Fruit fly (Drosophila melanogaster) whole organism, embryonic: ENCODE data around the gene CG43168.

Source experiments
- Blimp-1 ChIP-seq: fragments of 200-800 bp; sonication (Bioruptor generic); optimal IDR thresholded peaks from 3 replicates; lab custom pipeline; 2018; ENCODE audit warnings: missing biosample characterization, missing genetic modification characterization, mild to moderate bottlenecking, moderate library complexity, missing genetic modification reagents
- CG10147 ChIP-seq: fragments of 200-800 bp; sonication (Bioruptor generic); optimal IDR thresholded peaks from 2 replicates; lab custom pipeline; 2019; ENCODE audit warnings: missing biosample characterization, mild to moderate bottlenecking, missing genetic modification characterization, moderate library complexity
- CG10321 ChIP-seq: fragments of 200-800 bp; sonication (Bioruptor generic); IDR thresholded peaks from 2 replicates; pipeline ENCODE4 v1.3.6; 2022; ENCODE audit warnings: missing biosample characterization, missing genetic modification characterization
- CG2116 ChIP-seq: fragments of 200-800 bp; sonication (Bioruptor generic); optimal IDR thresholded peaks from 3 replicates; lab custom pipeline; 2018; ENCODE audit warnings: missing biosample characterization, mild to moderate bottlenecking, missing genetic modification characterization
- CG31441 ChIP-seq: fragments of 200-800 bp; sonication (Bioruptor generic); IDR thresholded peaks from 2 replicates; pipeline ENCODE4 v1.3.6; 2022; ENCODE audit warnings: missing biosample characterization, missing genetic modification characterization
- CG34422 ChIP-seq: fragments of 200-800 bp; sonication (Bioruptor generic); IDR thresholded peaks from 3 replicates; pipeline ENCODE4 v1.3.6; 2022; ENCODE audit warnings: missing biosample characterization, missing genetic modification characterization
- CG5245 ChIP-seq: fragments of 200-800 bp; sonication (Bioruptor generic); optimal IDR thresholded peaks from 3 replicates; lab custom pipeline; 2016; ENCODE audit warnings: missing biosample characterization, missing genetic modification characterization
- CG6854 ChIP-seq: fragments of 200-800 bp; sonication (Bioruptor generic); optimal IDR thresholded peaks from 3 replicates; lab custom pipeline; 2017; ENCODE audit warnings: missing biosample characterization, mild to moderate bottlenecking, missing genetic modification characterization
- CG7786 ChIP-seq: fragments of 200-800 bp; sonication (Bioruptor generic); optimal IDR thresholded peaks from 2 replicates; lab custom pipeline; 2016; ENCODE audit warnings: missing biosample characterization, missing genetic modification characterization
- CG9876 ChIP-seq: fragments of 200-800 bp; sonication (Bioruptor generic); optimal IDR thresholded peaks from 2 replicates; lab custom pipeline; 2016; ENCODE audit warnings: missing biosample characterization, missing genetic modification characterization
- Dll ChIP-seq: fragments of 200-800 bp; sonication (Bioruptor generic); IDR thresholded peaks from 4 replicates; pipeline ENCODE4 v1.3.6; 2022; ENCODE audit warnings: missing biosample characterization, missing genetic modification characterization; ENCODE audit not compliant: partially characterized antibody
- ERR ChIP-seq: fragments of 200-800 bp; sonication (Bioruptor generic); optimal IDR thresholded peaks from 2 replicates; lab custom pipeline; 2016; ENCODE audit warnings: missing biosample characterization, missing genetic modification characterization
- H2.0 ChIP-seq: fragments of 200-800 bp; sonication (Bioruptor generic); IDR thresholded peaks from 2 replicates; pipeline ENCODE4 v1.3.6; 2022; ENCODE audit warnings: missing biosample characterization, missing genetic modification characterization
- Hr39 ChIP-seq: fragments of >200 bp; optimal IDR thresholded peaks from 2 replicates; lab custom pipeline; 2017
- Max ChIP-seq: fragments of 200-800 bp; sonication (Bioruptor generic); optimal IDR thresholded peaks from 2 replicates; lab custom pipeline; 2016; ENCODE audit warnings: missing biosample characterization, mild to moderate bottlenecking, missing genetic modification characterization
- Mes4 ChIP-seq: fragments of 200-800 bp; sonication (Bioruptor generic); optimal IDR thresholded peaks from 2 replicates; lab custom pipeline; 2016; ENCODE audit warnings: missing biosample characterization, missing genetic modification characterization
- Ptx1 ChIP-seq: fragments of 200-800 bp; sonication (Bioruptor generic); IDR thresholded peaks from 2 replicates; pipeline ENCODE4 v1.3.6; 2022; ENCODE audit warnings: missing biosample characterization, missing genetic modification characterization
- Sox100B ChIP-seq: fragments of 200-800 bp; sonication (Bioruptor generic); optimal IDR thresholded peaks from 3 replicates; lab custom pipeline; 2018; ENCODE audit warnings: missing biosample characterization, mild to moderate bottlenecking, missing genetic modification characterization
- Sry-β ChIP-seq: fragments of 200-800 bp; sonication (Bioruptor generic); optimal IDR thresholded peaks from 2 replicates; lab custom pipeline; 2018; ENCODE audit warnings: missing biosample characterization, mild to moderate bottlenecking, missing genetic modification characterization, moderate library complexity
- al ChIP-seq: fragments of 200-800 bp; sonication (Bioruptor generic); IDR thresholded peaks from 2 replicates; pipeline ENCODE4 v1.3.6; 2022; ENCODE audit warnings: missing biosample characterization, missing genetic modification characterization
- aop ChIP-seq: fragments of 200-800 bp; sonication (Bioruptor generic); IDR thresholded peaks from 2 replicates; pipeline ENCODE4 v1.3.6; 2022; ENCODE audit warnings: missing biosample characterization, missing genetic modification characterization
- ap ChIP-seq: fragments of 200-800 bp; sonication (Bioruptor generic); IDR thresholded peaks from 2 replicates; pipeline ENCODE4 v1.3.6; 2022; ENCODE audit warnings: missing biosample characterization, missing genetic modification characterization
- ase ChIP-seq: fragments of 200-800 bp; sonication (Bioruptor generic); IDR thresholded peaks from 3 replicates; pipeline ENCODE4 v1.3.6; 2022; ENCODE audit warnings: missing biosample characterization, missing genetic modification characterization
- ci ChIP-seq: fragments of 200-800 bp; sonication (Bioruptor generic); IDR thresholded peaks from 3 replicates; pipeline ENCODE4 v1.3.6; 2022; ENCODE audit warnings: missing biosample characterization, missing genetic modification characterization
- crol ChIP-seq: fragments of 200-800 bp; sonication (Bioruptor generic); IDR thresholded peaks from 2 replicates; pipeline ENCODE4 v1.3.6; 2022; ENCODE audit warnings: missing biosample characterization, missing genetic modification characterization
- ems ChIP-seq: fragments of 200-800 bp; sonication (Bioruptor generic); optimal IDR thresholded peaks from 3 replicates; lab custom pipeline; 2016; ENCODE audit warnings: missing biosample characterization, missing genetic modification characterization
- exex ChIP-seq: fragments of 200-800 bp; sonication (Bioruptor generic); optimal IDR thresholded peaks from 4 replicates; lab custom pipeline; 2018; ENCODE audit warnings: missing biosample characterization, mild to moderate bottlenecking, missing genetic modification characterization, moderate library complexity
- her ChIP-seq: fragments of 200-800 bp; sonication (Bioruptor generic); optimal IDR thresholded peaks from 2 replicates; lab custom pipeline; 2016; ENCODE audit warnings: missing biosample characterization, missing genetic modification characterization
- jumu ChIP-seq: fragments of 200-800 bp; sonication (Bioruptor generic); optimal IDR thresholded peaks from 3 replicates; lab custom pipeline; 2016; ENCODE audit warnings: missing biosample characterization, missing genetic modification characterization
- knrl ChIP-seq: fragments of 200-800 bp; sonication (Bioruptor generic); IDR thresholded peaks from 3 replicates; pipeline ENCODE4 v1.3.6; 2022; ENCODE audit warnings: missing biosample characterization, missing genetic modification characterization; ENCODE audit not compliant: partially characterized antibody
- lab ChIP-seq: fragments of 200-800 bp; sonication (Bioruptor generic); optimal IDR thresholded peaks from 3 replicates; lab custom pipeline; 2017; ENCODE audit warnings: missing biosample characterization, missing genetic modification characterization, mild to moderate bottlenecking, moderate library complexity, missing genetic modification reagents
- lov ChIP-seq, 2 experiments: fragments of 200-800 bp in 1 of 2; fragments of >200 bp in 1 of 2; sonication (Bioruptor generic) in 1 of 2; IDR thresholded peaks in 1 of 2; optimal IDR thresholded peaks in 1 of 2; 2 replicates in 1 of 2; 3 replicates in 1 of 2; pipeline versions ENCODE4 v1.3.6 to Lab custom; 2017 to 2022; ENCODE audit warnings: missing biosample characterization in 1 of 2, missing genetic modification characterization in 1 of 2
- nerfin-2 ChIP-seq: fragments of 200-800 bp; sonication (Bioruptor generic); IDR thresholded peaks from 2 replicates; pipeline ENCODE4 v1.3.6; 2022; ENCODE audit warnings: missing biosample characterization, missing genetic modification characterization; ENCODE audit not compliant: partially characterized antibody
- pb ChIP-seq: fragments of 200-800 bp; sonication (Bioruptor generic); optimal IDR thresholded peaks from 3 replicates; lab custom pipeline; 2016; ENCODE audit warnings: missing biosample characterization, missing genetic modification characterization
- peb ChIP-seq: fragments of 200-800 bp; sonication (Bioruptor generic); IDR thresholded peaks from 2 replicates; pipeline ENCODE4 v1.3.6; 2022; ENCODE audit warnings: missing biosample characterization, missing genetic modification characterization
- pita ChIP-seq: fragments of 200-800 bp; sonication (Bioruptor generic); optimal IDR thresholded peaks from 2 replicates; lab custom pipeline; 2017; ENCODE audit warnings: missing biosample characterization, mild to moderate bottlenecking, missing genetic modification characterization
- pnt ChIP-seq: fragments of 200-800 bp; sonication (Bioruptor generic); optimal IDR thresholded peaks from 3 replicates; lab custom pipeline; 2016; ENCODE audit warnings: missing biosample characterization, missing genetic modification characterization
- pros ChIP-seq: fragments of 200-800 bp; sonication (Bioruptor generic); optimal IDR thresholded peaks from 3 replicates; lab custom pipeline; 2019; ENCODE audit warnings: missing biosample characterization, mild to moderate bottlenecking, missing genetic modification characterization, moderate library complexity
- pum ChIP-seq: fragments of 200-800 bp; sonication (Bioruptor generic); optimal IDR thresholded peaks from 2 replicates; lab custom pipeline; 2016; ENCODE audit warnings: missing biosample characterization, missing genetic modification characterization
- ro ChIP-seq: fragments of 200-800 bp; sonication (Bioruptor generic); IDR thresholded peaks from 2 replicates; pipeline ENCODE4 v1.3.6; 2022; ENCODE audit warnings: missing biosample characterization, missing genetic modification characterization
- sd ChIP-seq: fragments of 200-800 bp; sonication (Bioruptor generic); optimal IDR thresholded peaks from 3 replicates; lab custom pipeline; 2018; ENCODE audit warnings: missing biosample characterization, mild to moderate bottlenecking, missing genetic modification characterization, moderate library complexity
- sens ChIP-seq: fragments of 200-800 bp; sonication (Bioruptor generic); peaks from one replicate; lab custom pipeline; 2016; ENCODE audit warnings: missing biosample characterization, missing genetic modification characterization
- sr ChIP-seq: fragments of 200-800 bp; sonication (Bioruptor generic); IDR thresholded peaks from 3 replicates; pipeline ENCODE4 v1.3.6; 2022; ENCODE audit warnings: missing biosample characterization, missing genetic modification characterization
- sug ChIP-seq: fragments of 200-800 bp; optimal IDR thresholded peaks from 2 replicates; lab custom pipeline; 2019; ENCODE audit warnings: missing biosample characterization, mild to moderate bottlenecking, missing genetic modification characterization, moderate library complexity
- yki ChIP-seq: fragments of >200 bp; optimal IDR thresholded peaks from 3 replicates; lab custom pipeline; 2018
- zen ChIP-seq: fragments of 200-800 bp; sonication (Bioruptor generic); optimal IDR thresholded peaks from 3 replicates; lab custom pipeline; 2018; ENCODE audit warnings: missing biosample characterization, mild to moderate bottlenecking, missing genetic modification characterization, moderate library complexity

The CG43168 gene

dm6 chr3L:6256408-6257188, 19.0 kb upstream of the CG43168 start, which contains the start of gene Best2 (continued):
- TF ChIP-seq CG31441 (GFP tag; lab: Robert Waterston, UW) (peak; percentile 88), CG9876 (GFP tag; lab: Kevin White, UChicago) (peak; percentile 13), ci (GFP tag; lab: Robert Waterston, UW) (peak; percentile 93), Max (GFP tag; lab: Kevin White, UChicago) (peak; percentile 67), al (peak; percentile 95), pita (GFP tag; lab: Kevin White, UChicago) (no peak), pb (GFP tag; lab: Kevin White, UChicago) (peak; percentile 0), Ptx1 (GFP tag; lab: Robert Waterston, UW) (peak; percentile 94), pros (GFP tag; lab: Kevin White, UChicago) (peak; percentile 75), CG10321 (peak; percentile 54; the same call in 1 of the 2 replicates), peb (GFP tag; lab: Robert Waterston, UW) (peak; percentile 70; the same call in 1 of the 2 replicates)
- TF ChIP-seq, all 482 proteins: peak for 384

- TF ChIP-seq ap (no peak), Sry-β (no peak), Dll (GFP tag; lab: Robert Waterston, UW) (no peak), ase (GFP tag; lab: Robert Waterston, UW) (no peak), Mes4 (GFP tag; lab: Kevin White, UChicago) (no peak)
- TF ChIP-seq, all 482 proteins: peak for 0
Measured at dm6 chr3L:6258660-6259059, 16.9 kb upstream of the CG43168 start, which contains the start of gene CG10163. Gene CG10163, minus strand, starts transcription at chr3L:6258760.

- TF ChIP-seq sens (GFP tag; lab: Kevin White, UChicago) (peak; percentile 67), CG6854 (GFP tag; lab: Kevin White, UChicago) (no peak), aop (GFP tag; lab: Robert Waterston, UW) (no peak), H2.0 (GFP tag; lab: Robert Waterston, UW) (no peak), lov (optimal IDR thresholded peaks at IDR 0.05; lab: Kevin White, UChicago) (no peak), lov (GFP tag; IDR thresholded peaks at IDR 0.05; lab: Robert Waterston, UW) (no peak), sug (tag; lab: Kevin White, UChicago) (peak; percentile 25), sd (tag; lab: Kevin White, UChicago) (peak; percentile 7), lab (GFP tag; lab: Kevin White, UChicago) (peak; percentile 17), exex (tag; lab: Kevin White, UChicago) (peak; percentile 93), her (GFP tag; lab: Kevin White, UChicago) (no peak)
Measured at dm6 chr3L:6261230-6261629, 14.4 kb upstream of the CG43168 start.

- TF ChIP-seq knrl, result no peak
- TF ChIP-seq pnt (GFP tag; lab: Kevin White, UChicago), result no peak
- no peak for TF ChIP-seq Sox100B (GFP tag; lab: Kevin White, UChicago)
- TF ChIP-seq sr (GFP tag; lab: Robert Waterston, UW), result peak; percentile 33; the same call in 1 of the 3 replicates
- TF ChIP-seq CG7786 (GFP tag; lab: Kevin White, UChicago), result no peak
- no peak for TF ChIP-seq CG34422 (GFP tag; lab: Robert Waterston, UW)
- TF ChIP-seq ems, result no peak
- TF ChIP-seq ERR (GFP tag; lab: Kevin White, UChicago), result peak; percentile 96
- no peak for TF ChIP-seq zen
- TF ChIP-seq jumu (GFP tag; lab: Kevin White, UChicago), result no peak
- no peak for TF ChIP-seq nerfin-2
- TF ChIP-seq CG5245, result no peak
- TF ChIP-seq CG10147 (GFP tag; lab: Kevin White, UChicago), result no peak
- TF ChIP-seq Hr39, result no peak
- no peak for TF ChIP-seq CG2116 (GFP tag; lab: Kevin White, UChicago)
- TF ChIP-seq pum (GFP tag; lab: Kevin White, UChicago), result no peak
- TF ChIP-seq yki, result no peak
- peak; percentile 55 for TF ChIP-seq crol (GFP tag; lab: Robert Waterston, UW)
- TF ChIP-seq Blimp-1, result peak; percentile 90
- TF ChIP-seq ro, result no peak
Measured at dm6 chr3L:6262076-6262504, 13.5 kb upstream of the CG43168 start.
